Worm (Caenorhabditis elegans): ENCODE results near the gene dli-1.

Gene dli-1

ce11 chrIV:13093677-13094076 is 4.9 kb downstream of the dli-1 start, which contains the start of the genes prcc-1 and C39E9.12:
Gene prcc-1 (minus strand): TSS chrIV:13093795.
Gene C39E9.12 (plus strand): TSS chrIV:13094007.
- TF ChIP-seq ceh-36 (tag; optimal IDR thresholded peaks at IDR 0.05) (no peak), ama-1 (optimal IDR thresholded peaks at IDR 0.05) (no peak), sea-1 (GFP tag; conservative IDR thresholded peaks at IDR 0.05) (no peak), tra-4 (tag; optimal IDR thresholded peaks at IDR 0.05) (no peak), tbx-11 (GFP tag; IDR thresholded peaks at IDR 0.05) (no peak), scrt-1 (GFP tag; IDR thresholded peaks at IDR 0.05) (no peak), ceh-13 (GFP tag; optimal IDR thresholded peaks at IDR 0.05) (no peak)

- TF ChIP-seq sea-1 (GFP tag; conservative IDR thresholded peaks at IDR 0.05): no peak
- TF ChIP-seq hmg-4 (GFP tag; optimal IDR thresholded peaks at IDR 0.05): no peak
- no peak for TF ChIP-seq ama-1 (optimal IDR thresholded peaks at IDR 0.05)
- TF ChIP-seq ets-7 (tag; optimal IDR thresholded peaks at IDR 0.05): no peak
- no peak for TF ChIP-seq tbx-37 (GFP tag; conservative IDR thresholded peaks at IDR 0.05)
Observed at ce11 chrIV:13090967-13091366, 7.6 kb downstream of the dli-1 start, which contains the start of gene col-132. Gene col-132 (minus strand): TSS chrIV:13091067.

DNA sequence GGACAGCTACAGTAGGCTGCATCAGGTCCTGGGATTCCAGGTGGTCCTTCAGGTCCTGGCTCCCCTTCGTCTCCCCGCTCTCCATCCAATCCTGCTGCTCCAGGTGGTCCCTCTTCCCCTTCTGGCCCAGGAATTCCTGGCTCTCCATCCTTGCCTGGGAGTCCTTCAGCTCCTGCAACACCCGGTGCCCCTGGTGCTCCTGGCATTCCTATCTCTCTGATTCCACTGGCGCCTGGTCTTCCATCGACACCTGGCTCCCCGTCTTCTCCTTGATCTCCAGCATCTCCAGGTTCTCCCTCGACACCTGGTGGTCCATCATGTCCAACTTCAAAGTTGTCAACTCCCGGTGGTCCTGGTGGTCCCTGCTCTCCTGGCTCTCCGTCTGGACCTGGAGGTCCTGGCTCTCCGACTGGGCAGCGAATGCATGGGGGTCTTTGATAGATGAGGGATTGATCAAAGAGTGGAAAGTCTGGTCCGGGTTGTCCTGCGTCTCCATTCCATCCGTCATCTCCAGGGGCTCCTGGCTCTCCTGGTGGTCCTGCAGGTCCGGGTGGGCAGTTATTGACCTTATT is 8.8 kb downstream of the dli-1 start:
- TF ChIP-seq ceh-13 (GFP tag; optimal IDR thresholded peaks at IDR 0.05) (no peak), hmbx-1 (tag; optimal IDR thresholded peaks at IDR 0.05) (no peak), ceh-36 (tag; optimal IDR thresholded peaks at IDR 0.05) (no peak), hmg-4 (GFP tag; optimal IDR thresholded peaks at IDR 0.05) (peak; percentile 42), pes-1 (GFP tag; IDR thresholded peaks at IDR 0.05) (no peak)

DNA sequence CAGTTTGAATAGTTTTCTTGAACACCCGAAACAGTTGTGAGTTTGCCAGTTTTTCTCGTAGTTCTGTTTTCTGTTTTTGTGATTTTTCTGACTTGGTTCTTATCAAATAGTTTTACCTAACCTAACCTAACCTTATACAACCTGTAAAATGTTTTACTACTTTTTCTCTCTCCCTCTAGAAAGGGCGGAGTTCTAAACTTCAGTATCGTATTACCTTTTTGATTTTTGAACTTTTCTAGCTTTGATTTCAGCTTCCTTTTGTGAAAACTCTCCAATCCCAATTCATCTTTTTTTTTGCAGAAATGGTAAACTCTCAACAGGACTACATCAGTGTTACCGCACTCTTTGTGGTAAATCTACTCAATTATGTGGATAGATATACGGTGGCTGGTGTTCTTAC is 11.9 kb downstream of the dli-1 start, which contains the start of gene spin-2:
spin-2 (plus strand) TSS at position 301 of the 400 bp plus-strand sequence.
- TF ChIP-seq F13C5.2 (tag; optimal IDR thresholded peaks at IDR 0.05) (no peak), pes-1 (GFP tag; IDR thresholded peaks at IDR 0.05) (no peak), aly-1 (tag; optimal IDR thresholded peaks at IDR 0.05) (no peak), hnd-1 (tag; optimal IDR thresholded peaks at IDR 0.05) (no peak), sea-1 (GFP tag; conservative IDR thresholded peaks at IDR 0.05) (no peak)

DNA sequence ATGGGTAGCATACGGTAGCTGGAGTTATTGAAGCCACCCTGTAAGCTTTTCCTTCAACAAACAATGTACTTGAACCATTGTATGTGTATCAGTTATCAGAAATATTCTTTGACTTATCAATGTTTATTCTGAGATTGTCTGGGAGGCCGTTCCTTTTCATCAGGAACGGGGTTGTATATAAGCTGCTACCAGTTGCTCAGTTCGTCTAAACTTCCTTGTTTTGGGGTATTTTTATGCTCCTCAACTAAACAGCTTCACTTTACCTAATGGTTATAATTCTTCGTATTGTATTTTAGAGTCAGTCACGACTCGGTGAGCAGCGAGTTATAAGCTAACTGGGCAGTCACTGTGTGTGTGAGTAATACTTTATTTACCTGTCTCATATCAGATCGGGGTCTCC is 12.9 kb downstream of the dli-1 start:
- TF ChIP-seq B0310.2 (tag; optimal IDR thresholded peaks at IDR 0.05) (no peak), flt-1 (GFP tag; IDR thresholded peaks at IDR 0.05) (no peak), ets-7 (tag; optimal IDR thresholded peaks at IDR 0.05) (no peak), ama-1 (optimal IDR thresholded peaks at IDR 0.05) (no peak), ceh-36 (tag; optimal IDR thresholded peaks at IDR 0.05) (no peak), ceh-13 (GFP tag; optimal IDR thresholded peaks at IDR 0.05) (no peak), tbx-37 (GFP tag; conservative IDR thresholded peaks at IDR 0.05) (no peak), scrt-1 (GFP tag; IDR thresholded peaks at IDR 0.05) (no peak), F13C5.2 (tag; optimal IDR thresholded peaks at IDR 0.05) (no peak), hmbx-1 (tag; optimal IDR thresholded peaks at IDR 0.05) (no peak), hmg-4 (GFP tag; optimal IDR thresholded peaks at IDR 0.05) (no peak), hnd-1 (tag; optimal IDR thresholded peaks at IDR 0.05) (no peak), tra-4 (tag; optimal IDR thresholded peaks at IDR 0.05) (no peak), aly-1 (tag; optimal IDR thresholded peaks at IDR 0.05) (no peak), pes-1 (GFP tag; IDR thresholded peaks at IDR 0.05) (no peak)

DNA sequence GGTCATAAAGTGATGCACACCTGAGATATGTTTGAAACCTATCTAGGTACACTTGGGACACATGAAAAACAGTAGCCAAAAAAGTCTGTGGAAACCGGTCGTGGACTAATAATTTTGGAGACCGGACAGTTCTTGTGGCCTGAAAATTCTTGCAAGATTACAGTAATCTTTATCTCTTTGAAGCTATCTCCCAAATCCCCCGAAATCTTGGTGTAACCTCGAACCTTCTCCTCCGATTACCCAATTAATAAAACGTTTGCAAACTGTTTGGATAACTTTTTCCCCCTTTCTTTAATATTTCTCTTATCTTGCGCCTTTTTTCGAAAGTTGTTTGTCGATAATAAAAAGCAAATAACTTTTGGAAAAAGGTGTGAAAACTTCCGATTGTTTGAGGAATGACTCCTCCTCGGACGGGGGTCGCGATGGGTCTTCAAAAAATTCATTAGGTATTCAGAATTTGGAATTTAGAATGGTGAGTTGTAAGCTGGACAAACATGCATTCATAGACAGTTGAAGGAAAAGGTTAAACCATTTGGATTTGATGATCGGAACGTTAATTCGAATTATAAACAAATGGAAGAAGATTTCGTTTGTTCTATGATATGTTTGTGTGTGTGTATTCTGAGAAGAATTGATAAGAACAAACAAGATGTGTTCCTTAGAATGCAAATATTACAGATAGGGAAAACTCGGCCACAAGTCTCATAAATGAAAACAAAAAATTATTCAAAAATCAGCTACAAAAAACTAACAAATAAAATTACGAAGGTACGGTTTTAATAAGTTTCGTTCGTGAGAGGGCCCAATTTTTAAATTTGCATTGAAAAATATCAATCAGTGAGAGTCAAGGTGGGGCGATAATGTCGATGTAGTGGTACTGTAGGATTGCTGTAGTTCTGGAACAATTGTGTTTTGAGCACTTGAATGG is 15.5 kb downstream of the dli-1 start:
- no peak for TF ChIP-seq pes-1 (GFP tag; IDR thresholded peaks at IDR 0.05)
- TF ChIP-seq tbx-37 (GFP tag; conservative IDR thresholded peaks at IDR 0.05): no peak
- TF ChIP-seq hnd-1 (tag; optimal IDR thresholded peaks at IDR 0.05): no peak
- TF ChIP-seq hmg-4 (GFP tag; optimal IDR thresholded peaks at IDR 0.05): no peak
- no peak for TF ChIP-seq tra-4 (tag; optimal IDR thresholded peaks at IDR 0.05)

ce11 chrIV:13082106-13082505 is 16.5 kb downstream of the dli-1 start:
- TF ChIP-seq hmbx-1 (tag; optimal IDR thresholded peaks at IDR 0.05): no peak
- TF ChIP-seq tbx-37 (GFP tag; conservative IDR thresholded peaks at IDR 0.05): no peak
- no peak for TF ChIP-seq B0310.2 (tag; optimal IDR thresholded peaks at IDR 0.05)
- no peak for TF ChIP-seq flt-1 (GFP tag; IDR thresholded peaks at IDR 0.05)
- no peak for TF ChIP-seq ets-7 (tag; optimal IDR thresholded peaks at IDR 0.05)
- TF ChIP-seq pes-1 (GFP tag; IDR thresholded peaks at IDR 0.05): no peak

DNA sequence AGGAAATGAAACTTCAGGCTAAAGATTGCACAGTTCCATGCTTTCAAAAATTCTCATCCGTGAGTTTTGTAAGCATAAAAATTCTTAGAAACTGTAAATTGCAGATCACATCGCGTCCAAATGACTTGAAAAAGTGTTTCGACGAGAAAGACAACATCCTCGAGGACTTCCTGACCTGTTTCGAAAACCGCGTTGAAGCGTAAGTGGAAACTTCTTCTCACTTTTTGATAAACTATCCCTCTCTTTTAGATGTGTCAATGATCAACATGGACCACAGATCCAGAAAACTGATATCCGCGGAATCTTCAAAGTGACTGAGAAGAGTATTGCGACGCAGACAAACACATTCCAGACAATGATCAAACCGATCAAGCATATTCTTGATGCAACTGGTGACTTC is 17.7 kb downstream of the dli-1 start:
- no peak for TF ChIP-seq scrt-1 (GFP tag; IDR thresholded peaks at IDR 0.05)
- TF ChIP-seq tbx-37 (GFP tag; conservative IDR thresholded peaks at IDR 0.05): no peak
- no peak for TF ChIP-seq ets-7 (tag; optimal IDR thresholded peaks at IDR 0.05)
- no peak for TF ChIP-seq ama-1 (optimal IDR thresholded peaks at IDR 0.05)
- TF ChIP-seq B0310.2 (tag; optimal IDR thresholded peaks at IDR 0.05): no peak
- no peak for TF ChIP-seq hmg-4 (GFP tag; optimal IDR thresholded peaks at IDR 0.05)

Data from whole organism, early embryonic.